Fruit fly (Drosophila melanogaster) whole organism, prepupa: ENCODE data around the gene Muted.

Experiments
- CG31627 ChIP-seq: fragments of 200-800 bp; sonication (Bioruptor generic); optimal IDR thresholded peaks from 3 replicates; lab custom pipeline; 2016; ENCODE audit warnings: missing biosample characterization, missing genetic modification characterization
- CG6276 ChIP-seq: fragments of 200-800 bp; sonication (Bioruptor generic); optimal IDR thresholded peaks from 2 replicates; lab custom pipeline; 2017; ENCODE audit warnings: missing biosample characterization, mild to moderate bottlenecking, missing genetic modification characterization
- CG8319 ChIP-seq: fragments of 200-800 bp; sonication (Bioruptor generic); optimal IDR thresholded peaks from 3 replicates; lab custom pipeline; 2016; ENCODE audit warnings: missing biosample characterization, missing genetic modification characterization
- CG8632 ChIP-seq: fragments of 200-800 bp; sonication (Bioruptor generic); optimal IDR thresholded peaks from 3 replicates; lab custom pipeline; 2016; ENCODE audit warnings: missing biosample characterization, missing genetic modification characterization
- Eip75B ChIP-seq: fragments of 200-800 bp; sonication (Bioruptor generic); optimal IDR thresholded peaks from 3 replicates; lab custom pipeline; 2016; ENCODE audit warnings: missing biosample characterization, missing genetic modification characterization
- Ets21C ChIP-seq: fragments of 200-800 bp; sonication (Bioruptor generic); optimal IDR thresholded peaks from 3 replicates; lab custom pipeline; 2016; ENCODE audit warnings: missing biosample characterization, missing genetic modification characterization
- Met ChIP-seq: fragments of 200-800 bp; sonication (Bioruptor generic); optimal IDR thresholded peaks from 3 replicates; lab custom pipeline; 2016; ENCODE audit warnings: missing biosample characterization, missing genetic modification characterization
- OdsH ChIP-seq: fragments of 200-800 bp; sonication (Bioruptor generic); optimal IDR thresholded peaks from 3 replicates; lab custom pipeline; 2016; ENCODE audit warnings: missing biosample characterization, missing genetic modification characterization
- achi ChIP-seq: fragments of 200-800 bp; sonication (Bioruptor generic); optimal IDR thresholded peaks from 3 replicates; lab custom pipeline; 2016; ENCODE audit warnings: missing biosample characterization, missing genetic modification characterization
- acj6 ChIP-seq: fragments of 200-800 bp; sonication (Bioruptor generic); optimal IDR thresholded peaks from 3 replicates; lab custom pipeline; 2016; ENCODE audit warnings: missing biosample characterization, missing genetic modification characterization
- dsx ChIP-seq: fragments of 200-800 bp; optimal IDR thresholded peaks from 3 replicates; lab custom pipeline; 2019; ENCODE audit warnings: missing biosample characterization, mild to moderate bottlenecking, missing genetic modification characterization, moderate library complexity; ENCODE audit not compliant: poor library complexity, severe bottlenecking
- lz ChIP-seq: fragments of 200-800 bp; sonication (Bioruptor generic); optimal IDR thresholded peaks from 3 replicates; lab custom pipeline; 2016; ENCODE audit warnings: missing biosample characterization, missing genetic modification characterization
- pdm3 ChIP-seq: fragments of 200-800 bp; sonication (Bioruptor generic); optimal IDR thresholded peaks from 3 replicates; lab custom pipeline; 2016; ENCODE audit warnings: missing biosample characterization, missing genetic modification characterization
- spab ChIP-seq: fragments of 200-800 bp; sonication (Bioruptor generic); optimal IDR thresholded peaks from 2 replicates; lab custom pipeline; 2017; ENCODE audit warnings: missing biosample characterization, mild to moderate bottlenecking, missing genetic modification characterization, missing genetic modification reagents

DNA sequence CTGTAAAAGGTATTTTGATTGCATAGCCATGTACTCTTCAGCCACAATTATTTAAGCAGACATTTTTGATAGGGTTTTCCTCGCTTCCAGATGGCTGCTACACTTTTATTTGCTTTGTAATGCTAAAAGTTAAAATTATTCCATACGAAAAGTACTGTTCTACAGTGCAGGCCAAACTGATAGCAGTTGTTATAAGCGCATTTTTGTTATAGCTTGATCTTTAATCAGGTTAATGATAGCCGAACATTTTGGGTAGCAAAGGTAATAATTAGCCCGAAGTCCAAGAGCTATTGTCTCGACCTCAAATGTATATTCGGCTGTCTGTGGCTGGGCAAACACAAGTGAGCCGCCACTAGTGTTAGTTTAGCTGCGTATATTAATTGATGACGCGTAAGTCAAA lies 4.5 kb upstream of the Muted start:
- no peak for TF ChIP-seq achi (GFP tag; lab: Kevin White, UChicago)
- TF ChIP-seq CG6276 (GFP tag; lab: Kevin White, UChicago), result no peak
- no peak for TF ChIP-seq Met (GFP tag; lab: Kevin White, UChicago)
- TF ChIP-seq CG8319 (GFP tag; lab: Kevin White, UChicago), result no peak
- TF ChIP-seq dsx, result no peak
- TF ChIP-seq OdsH (GFP tag; lab: Kevin White, UChicago), result no peak
- no peak for TF ChIP-seq acj6 (GFP tag; lab: Kevin White, UChicago)
- TF ChIP-seq Ets21C, result no peak
- no peak for TF ChIP-seq spab (GFP tag; lab: Kevin White, UChicago)
- TF ChIP-seq CG8632 (GFP tag; lab: Kevin White, UChicago), result no peak
- no peak for TF ChIP-seq Eip75B (GFP tag; lab: Kevin White, UChicago)
- TF ChIP-seq pdm3 (GFP tag; lab: Kevin White, UChicago), result no peak
- TF ChIP-seq CG31627 (GFP tag; lab: Kevin White, UChicago), result no peak
- no peak for TF ChIP-seq lz (GFP tag; lab: Kevin White, UChicago)
